Worm (Caenorhabditis elegans): ENCODE data around the gene F02D10.3.

- TF ChIP-seq nhr-80 (tag; optimal IDR thresholded peaks at IDR 0.05) (no peak), nhr-27 (tag; optimal IDR thresholded peaks at IDR 0.05) (no peak), snpc-4 (GFP tag; optimal IDR thresholded peaks at IDR 0.05) (no peak), snpc-4 (tag; optimal IDR thresholded peaks at IDR 0.05) (no peak), madf-3 (GFP tag; IDR thresholded peaks at IDR 0.05) (no peak), ama-1 (optimal IDR thresholded peaks at IDR 0.05) (no peak), ama-1 (GFP tag; optimal IDR thresholded peaks at IDR 0.05) (no peak), unc-62 (GFP tag; optimal IDR thresholded peaks at IDR 0.05) (no peak), ztf-3 (GFP tag; optimal IDR thresholded peaks at IDR 0.05) (no peak), unc-130 (GFP tag; optimal IDR thresholded peaks at IDR 0.05) (no peak), F37B4.10 (GFP tag; IDR thresholded peaks at IDR 0.05) (no peak), zim-3 (tag; optimal IDR thresholded peaks at IDR 0.05) (no peak)
Measured at ce11 chrX:13510997-13511396, 48.6 kb upstream of the F02D10.3 start, which contains the start of gene col-185.
